Worm (Caenorhabditis elegans): ENCODE data around the gene srt-28.

The srt-28 gene

ce11 chrV:2683497-2683896 is 29.9 kb downstream of the srt-28 start:
- TF ChIP-seq pbrm-1 (GFP tag; IDR thresholded peaks at IDR 0.05), result no peak
- TF ChIP-seq F23B12.7 (tag; optimal IDR thresholded peaks at IDR 0.05; ENCODE audit: insufficient read depth), result no peak
- TF ChIP-seq T26A5.8 (tag; optimal IDR thresholded peaks at IDR 0.05), result no peak
- TF ChIP-seq B0035.1 (tag; optimal IDR thresholded peaks at IDR 0.05), result no peak
- no peak for TF ChIP-seq F49E8.2 (tag; optimal IDR thresholded peaks at IDR 0.05; ENCODE audit: insufficient read depth)
- TF ChIP-seq attf-6 (GFP tag; IDR thresholded peaks at IDR 0.05), result no peak
- no peak for TF ChIP-seq dpff-1 (tag; optimal IDR thresholded peaks at IDR 0.05)
- no peak for TF ChIP-seq Y79H2A.3 (GFP tag; conservative IDR thresholded peaks at IDR 0.05)

- no peak for TF ChIP-seq ets-4 (GFP tag; optimal IDR thresholded peaks at IDR 0.05)
- TF ChIP-seq zfh-2 (GFP tag; conservative IDR thresholded peaks at IDR 0.05), result no peak
- TF ChIP-seq hmg-20 (GFP tag; IDR thresholded peaks at IDR 0.05), result no peak
- TF ChIP-seq unc-130 (GFP tag; optimal IDR thresholded peaks at IDR 0.05), result no peak
- no peak for TF ChIP-seq Y67H2A.10 (GFP tag; conservative IDR thresholded peaks at IDR 0.05)
- TF ChIP-seq Y56A3A.18 (GFP tag; IDR thresholded peaks at IDR 0.05), result no peak
- no peak for TF ChIP-seq lin-26 (GFP tag; IDR thresholded peaks at IDR 0.05)
- no peak for TF ChIP-seq cebp-2 (GFP tag; IDR thresholded peaks at IDR 0.05)
- TF ChIP-seq madf-8 (GFP tag; conservative IDR thresholded peaks at IDR 0.05), result no peak
- no peak for TF ChIP-seq dox-1 (GFP tag; IDR thresholded peaks at IDR 0.05)
- no peak for TF ChIP-seq madf-10 (tag; optimal IDR thresholded peaks at IDR 0.05)
- no peak for TF ChIP-seq ceh-40 (GFP tag; IDR thresholded peaks at IDR 0.05)
- TF ChIP-seq lag-1 (GFP tag; IDR thresholded peaks at IDR 0.05), result no peak
Observed at ce11 chrV:2677648-2678047, 35.8 kb downstream of the srt-28 start.

ce11 chrV:2675692-2676091 is 37.7 kb downstream of the srt-28 start:
- TF ChIP-seq egrh-3 (GFP tag; IDR thresholded peaks at IDR 0.05), result no peak
- TF ChIP-seq nfyb-1 (GFP tag; IDR thresholded peaks at IDR 0.05), result 0 out of 2 replicates have a peak, but pooled peaks have one; percentile 6
- no peak for TF ChIP-seq pbrm-1 (GFP tag; IDR thresholded peaks at IDR 0.05)

- TF ChIP-seq aptf-2 (GFP tag; conservative IDR thresholded peaks at IDR 0.05), result no peak
- peak; percentile 29; the same call in 1 of the 2 replicates for TF ChIP-seq ceh-40 (GFP tag; IDR thresholded peaks at IDR 0.05)
- TF ChIP-seq ztf-26 (tag; optimal IDR thresholded peaks at IDR 0.05), result peak; percentile 7
- TF ChIP-seq lag-1 (GFP tag; IDR thresholded peaks at IDR 0.05), result no peak
- no peak for TF ChIP-seq sdz-38 (tag; optimal IDR thresholded peaks at IDR 0.05)
- no peak for TF ChIP-seq ztf-18 (tag; optimal IDR thresholded peaks at IDR 0.05)
- no peak for TF ChIP-seq hlh-12 (tag; optimal IDR thresholded peaks at IDR 0.05)
- TF ChIP-seq egrh-3 (GFP tag; IDR thresholded peaks at IDR 0.05), result peak; percentile 55
- TF ChIP-seq snpc-1.3 (tag; optimal IDR thresholded peaks at IDR 0.05; ENCODE audit: insufficient read depth), result peak; percentile 68
- 0 out of 2 replicates have a peak, but pooled peaks have one; percentile 37 for TF ChIP-seq hmg-20 (GFP tag; IDR thresholded peaks at IDR 0.05)
- no peak for TF ChIP-seq let-526 (GFP tag; IDR thresholded peaks at IDR 0.05)
- peak; percentile 15 for TF ChIP-seq lsy-27 (tag; optimal IDR thresholded peaks at IDR 0.05; ENCODE audit: borderline replicate concordance, insufficient read depth)
- no peak for TF ChIP-seq cebp-2 (GFP tag; IDR thresholded peaks at IDR 0.05)
- no peak for TF ChIP-seq nhr-179 (tag; optimal IDR thresholded peaks at IDR 0.05)
- no peak for TF ChIP-seq ztf-3 (GFP tag; optimal IDR thresholded peaks at IDR 0.05)
- TF ChIP-seq egl-18 (GFP tag; IDR thresholded peaks at IDR 0.05), result 0 out of 2 replicates have a peak, but pooled peaks have one; percentile 34
- TF ChIP-seq rcor-1 (GFP tag; IDR thresholded peaks at IDR 0.05), result peak; percentile 76
- TF ChIP-seq F33H1.4 (GFP tag; IDR thresholded peaks at IDR 0.05), result no peak
- peak; percentile 14 for TF ChIP-seq nhr-80 (tag; optimal IDR thresholded peaks at IDR 0.05)
- no peak for TF ChIP-seq ccch-3 (GFP tag; optimal IDR thresholded peaks at IDR 0.05)
- 0 out of 2 replicates have a peak, but pooled peaks have one; percentile 13 for TF ChIP-seq cebp-1 (GFP tag; IDR thresholded peaks at IDR 0.05)
- TF ChIP-seq cebp-1 (tag; optimal IDR thresholded peaks at IDR 0.05), result peak; percentile 66
- peak; percentile 71 for TF ChIP-seq nfyb-1 (GFP tag; IDR thresholded peaks at IDR 0.05)
- no peak for TF ChIP-seq aptf-3 (GFP tag; IDR thresholded peaks at IDR 0.05)
- peak; percentile 38; the same call in 1 of the 2 replicates for TF ChIP-seq attf-3 (GFP tag; conservative IDR thresholded peaks at IDR 0.05)
- TF ChIP-seq madf-10 (tag; optimal IDR thresholded peaks at IDR 0.05), result peak; percentile 16
- TF ChIP-seq ztf-28 (GFP tag; IDR thresholded peaks at IDR 0.05), result no peak
- peak; percentile 23 for TF ChIP-seq tlf-1 (GFP tag; optimal IDR thresholded peaks at IDR 0.05)
Observed at ce11 chrV:2673807-2674206, 39.6 kb downstream of the srt-28 start.
